Fruit fly (Drosophila melanogaster): ENCODE measurements around the gene CG15020.

dm6 chr3L:4411951-4412350 is 9.5 kb upstream of the CG15020 start:
- TF ChIP-seq CG8478 (optimal IDR thresholded peaks at IDR 0.05) (no peak), CTCF (optimal IDR thresholded peaks at IDR 0.05) (no peak)

Data from S2 (cell line).